Worm (Caenorhabditis elegans): Measurements from ENCODE around the gene Y39B6A.9.

The Y39B6A.9 gene

ce11 chrV:19178896-19179295 is 42.6 kb downstream of the Y39B6A.9 start:
- TF ChIP-seq nhr-42 (GFP tag; IDR thresholded peaks at IDR 0.05): no peak
- no peak for TF ChIP-seq jun-1 (tag; optimal IDR thresholded peaks at IDR 0.05)
- no peak for TF ChIP-seq zfp-3 (GFP tag; conservative IDR thresholded peaks at IDR 0.05)
- no peak for TF ChIP-seq mdt-29 (GFP tag; IDR thresholded peaks at IDR 0.05)
- no peak for TF ChIP-seq D1046.2 (GFP tag; IDR thresholded peaks at IDR 0.05)
- no peak for TF ChIP-seq ceh-32 (tag; optimal IDR thresholded peaks at IDR 0.05; ENCODE audit: poor library complexity)
- TF ChIP-seq hif-1 (tag; optimal IDR thresholded peaks at IDR 0.05): no peak
- no peak for TF ChIP-seq lsy-2 (tag; optimal IDR thresholded peaks at IDR 0.05)

ce11 chrV:19181684-19182083 is 45.4 kb downstream of the Y39B6A.9 start:
- TF ChIP-seq hif-1 (tag; optimal IDR thresholded peaks at IDR 0.05) (no peak), dpl-1 (GFP tag; optimal IDR thresholded peaks at IDR 0.05) (no peak), duxl-1 (tag; optimal IDR thresholded peaks at IDR 0.05; ENCODE audit: poor library complexity) (no peak), mdt-29 (GFP tag; IDR thresholded peaks at IDR 0.05) (no peak), F44E2.7 (GFP tag; IDR thresholded peaks at IDR 0.05) (no peak), nhr-76 (tag; optimal IDR thresholded peaks at IDR 0.05) (no peak), mep-1 (tag; optimal IDR thresholded peaks at IDR 0.05) (no peak), T20F7.1 (GFP tag; optimal IDR thresholded peaks at IDR 0.05) (no peak)
